Worm (Caenorhabditis elegans) whole organism, mixed stage, embryonic: Measurements from ENCODE around the gene gcy-11.

Source experiments
- M03D4.4 ChIP-seq: sonication (generic microtip); optimal IDR thresholded peaks from 2 replicates; lab custom pipeline; 2017; ENCODE audit warnings: mild to moderate bottlenecking, missing genetic modification characterization, missing compliant biosample characterization
- flh-1 ChIP-seq: fragments of 200-800 bp; sonication (Bioruptor generic); optimal IDR thresholded peaks from 2 replicates; lab custom pipeline; 2018; ENCODE audit warnings: mild to moderate bottlenecking, missing genetic modification characterization, moderate library complexity, missing compliant biosample characterization
- hlh-1 ChIP-seq: fragments of 150-350 bp; optimal IDR thresholded peaks from 2 replicates; lab custom pipeline; 2014; ENCODE audit warnings: missing biosample characterization, missing genetic modification reagents, missing genetic modification characterization
- lin-13 ChIP-seq: fragments of 150-350 bp; optimal IDR thresholded peaks from 2 replicates; lab custom pipeline; 2014; ENCODE audit warnings: missing biosample characterization, missing genetic modification characterization
- lsy-2 ChIP-seq: fragments of 150-350 bp; optimal IDR thresholded peaks from 2 replicates; lab custom pipeline; 2014; ENCODE audit warnings: missing biosample characterization, missing genetic modification characterization
- mep-1 ChIP-seq: fragments of 150-350 bp; optimal IDR thresholded peaks from 2 replicates; lab custom pipeline; 2017; ENCODE audit warnings: missing biosample characterization, missing genetic modification reagents, missing genetic modification characterization, inconsistent platforms
- nhr-237 ChIP-seq: fragments of 150-350 bp; optimal IDR thresholded peaks from 2 replicates; lab custom pipeline; 2014; ENCODE audit warnings: missing biosample characterization, missing genetic modification characterization
- nhr-76 ChIP-seq: sonication (generic microtip); optimal IDR thresholded peaks from 2 replicates; lab custom pipeline; 2017; ENCODE audit warnings: missing biosample characterization, missing genetic modification characterization
- sem-2 ChIP-seq: fragments of 200-800 bp; sonication (Bioruptor generic); optimal IDR thresholded peaks from 2 replicates; lab custom pipeline; 2018; ENCODE audit warnings: mild to moderate bottlenecking, missing genetic modification characterization, missing compliant biosample characterization
- sptf-1 ChIP-seq: sonication (generic microtip); optimal IDR thresholded peaks from 2 replicates; lab custom pipeline; 2017; ENCODE audit warnings: mild to moderate bottlenecking, missing genetic modification characterization, moderate library complexity, missing compliant biosample characterization
- tbx-8 ChIP-seq: fragments of 200-800 bp; sonication (Bioruptor generic); optimal IDR thresholded peaks from 2 replicates; lab custom pipeline; 2018; ENCODE audit warnings: mild to moderate bottlenecking, missing genetic modification characterization, moderate library complexity, missing compliant biosample characterization
- unc-39 ChIP-seq: fragments of 150-350 bp; optimal IDR thresholded peaks from 2 replicates; lab custom pipeline; 2014; ENCODE audit warnings: missing biosample characterization, missing genetic modification characterization
- unc-62 ChIP-seq: fragments of 150-350 bp; optimal IDR thresholded peaks from 2 replicates; lab custom pipeline; 2014; ENCODE audit warnings: missing biosample characterization, missing genetic modification reagents, missing genetic modification characterization

DNA sequence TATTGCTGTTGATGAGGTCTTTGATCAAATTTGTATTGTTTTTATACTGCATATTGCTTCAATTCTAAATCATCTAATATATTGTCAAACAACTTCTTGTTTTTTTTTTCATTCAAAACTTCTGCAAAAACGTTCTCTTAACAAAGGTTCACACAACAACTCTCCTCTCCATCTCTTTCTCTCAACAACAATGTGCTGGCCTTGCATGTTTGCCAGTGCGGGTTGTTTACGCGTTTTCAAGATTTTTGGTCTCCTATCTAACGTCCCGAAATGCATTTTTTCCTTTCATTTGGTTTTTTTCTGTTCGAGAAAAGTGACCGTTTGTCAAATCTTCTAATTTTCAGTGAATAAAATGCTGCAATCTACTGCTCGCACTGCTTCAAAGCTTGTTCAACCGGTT is 37.0 kb upstream of the gcy-11 start, which contains the start of gene sod-3:
- TF ChIP-seq sem-2 (GFP tag; lab: Kevin White, UChicago) (no peak), unc-39 (no peak), unc-62 (GFP tag; lab: Kevin White, UChicago) (no peak), nhr-76 (tag; lab: Kevin White, UChicago) (no peak), lin-13 (tag; lab: Kevin White, UChicago) (no peak), lsy-2 (tag; lab: Kevin White, UChicago) (no peak), nhr-237 (tag; lab: Kevin White, UChicago) (no peak), M03D4.4 (tag; lab: Kevin White, UChicago) (no peak), tbx-8 (GFP tag; lab: Kevin White, UChicago) (no peak), flh-1 (GFP tag; lab: Kevin White, UChicago) (no peak), sptf-1 (tag; lab: Kevin White, UChicago) (no peak), mep-1 (tag; lab: Kevin White, UChicago) (no peak), hlh-1 (no peak)
